Fruit fly (Drosophila melanogaster) whole organism, embryonic: ENCODE data around the gene syd.

Experiments
- CG11085 ChIP-seq: fragments of 200-800 bp; sonication (Bioruptor generic); IDR thresholded peaks from 2 replicates; pipeline ENCODE4 v1.3.6; 2022; ENCODE audit warnings: missing biosample characterization, missing genetic modification characterization
- CG11504 ChIP-seq: fragments of 200-800 bp; sonication (Bioruptor generic); optimal IDR thresholded peaks from 3 replicates; lab custom pipeline; 2019; ENCODE audit warnings: missing biosample characterization, mild to moderate bottlenecking, missing genetic modification characterization, moderate library complexity
- CG12659 ChIP-seq: fragments of 200-800 bp; sonication (Bioruptor generic); optimal IDR thresholded peaks from 3 replicates; lab custom pipeline; 2017; ENCODE audit warnings: mild to moderate bottlenecking, missing biosample characterization, missing genetic modification reagents, missing genetic modification characterization
- CG12942 ChIP-seq: fragments of 200-800 bp; sonication (Bioruptor generic); optimal IDR thresholded peaks from 3 replicates; lab custom pipeline; 2016; ENCODE audit warnings: missing biosample characterization, missing genetic modification characterization
- CG13123 ChIP-seq: fragments of 200-800 bp; sonication (Bioruptor generic); optimal IDR thresholded peaks from 2 replicates; lab custom pipeline; 2016; ENCODE audit warnings: missing biosample characterization, missing genetic modification characterization
- CG13296 ChIP-seq: fragments of 200-800 bp; sonication (Bioruptor generic); optimal IDR thresholded peaks from 3 replicates; lab custom pipeline; 2018; ENCODE audit warnings: missing biosample characterization, mild to moderate bottlenecking, missing genetic modification characterization
- CG14667 ChIP-seq: fragments of 200-800 bp; sonication (Bioruptor generic); IDR thresholded peaks from 2 replicates; pipeline ENCODE4 v1.3.6; 2022; ENCODE audit warnings: missing biosample characterization, missing genetic modification characterization
- CG16813 ChIP-seq: fragments of 200-800 bp; sonication (Bioruptor generic); IDR thresholded peaks from 3 replicates; pipeline ENCODE4 v1.3.6; 2022; ENCODE audit warnings: missing biosample characterization, missing genetic modification characterization; ENCODE audit not compliant: partially characterized antibody
- CG17385 ChIP-seq: fragments of 200-800 bp; sonication (Bioruptor generic); optimal IDR thresholded peaks from 3 replicates; lab custom pipeline; 2018; ENCODE audit warnings: missing biosample characterization, mild to moderate bottlenecking, missing genetic modification characterization
- CG17568 ChIP-seq: fragments of 200-800 bp; sonication (Bioruptor generic); optimal IDR thresholded peaks from 2 replicates; lab custom pipeline; 2018; ENCODE audit warnings: missing biosample characterization, mild to moderate bottlenecking, missing genetic modification characterization, moderate library complexity
- CG2116 ChIP-seq: fragments of 200-800 bp; sonication (Bioruptor generic); optimal IDR thresholded peaks from 3 replicates; lab custom pipeline; 2018; ENCODE audit warnings: missing biosample characterization, mild to moderate bottlenecking, missing genetic modification characterization
- CG4360 ChIP-seq: fragments of 200-800 bp; sonication (Bioruptor generic); IDR thresholded peaks from 2 replicates; pipeline ENCODE4 v1.3.6; 2022; ENCODE audit warnings: missing biosample characterization, missing genetic modification characterization
- CG6683 ChIP-seq: fragments of 200-800 bp; sonication (Bioruptor generic); optimal IDR thresholded peaks from 2 replicates; lab custom pipeline; 2017; ENCODE audit warnings: missing biosample characterization, mild to moderate bottlenecking, missing genetic modification characterization, missing genetic modification reagents
- CG7839 ChIP-seq: fragments of 200-800 bp; sonication (Bioruptor generic); optimal IDR thresholded peaks from 3 replicates; lab custom pipeline; 2018; ENCODE audit warnings: missing biosample characterization, mild to moderate bottlenecking, missing genetic modification characterization, moderate library complexity
- CG9797 ChIP-seq: fragments of 200-800 bp; sonication (Bioruptor generic); optimal IDR thresholded peaks from 3 replicates; lab custom pipeline; 2018; ENCODE audit warnings: missing biosample characterization, mild to moderate bottlenecking, missing genetic modification characterization
- CG9876 ChIP-seq: fragments of 200-800 bp; sonication (Bioruptor generic); optimal IDR thresholded peaks from 2 replicates; lab custom pipeline; 2016; ENCODE audit warnings: missing biosample characterization, missing genetic modification characterization
- D19A ChIP-seq: fragments of 200-800 bp; optimal IDR thresholded peaks from 3 replicates; lab custom pipeline; 2019; ENCODE audit warnings: missing biosample characterization, mild to moderate bottlenecking, missing genetic modification characterization, moderate library complexity
- D19B ChIP-seq: fragments of 200-800 bp; sonication (Bioruptor generic); optimal IDR thresholded peaks from 2 replicates; lab custom pipeline; 2017; ENCODE audit warnings: missing biosample characterization, mild to moderate bottlenecking, missing genetic modification characterization
- Dad ChIP-seq: fragments of 200-800 bp; sonication (Bioruptor generic); optimal IDR thresholded peaks from 3 replicates; lab custom pipeline; 2016; ENCODE audit warnings: missing biosample characterization, missing genetic modification characterization
- Dp ChIP-seq: fragments of 200-800 bp; sonication (Bioruptor generic); optimal IDR thresholded peaks from 2 replicates; lab custom pipeline; 2018; ENCODE audit warnings: missing biosample characterization, mild to moderate bottlenecking, missing genetic modification characterization, moderate library complexity
- Hey ChIP-seq: fragments of 200-800 bp; sonication (Bioruptor generic); optimal IDR thresholded peaks from 3 replicates; lab custom pipeline; 2018; ENCODE audit warnings: missing biosample characterization, mild to moderate bottlenecking, missing genetic modification characterization
- Neu2 ChIP-seq: fragments of 200-800 bp; sonication (Bioruptor generic); optimal IDR thresholded peaks from 3 replicates; lab custom pipeline; 2016; ENCODE audit warnings: missing biosample characterization, missing genetic modification characterization, borderline replicate concordance
- Nf-YB ChIP-seq: fragments of 200-800 bp; sonication (Bioruptor generic); optimal IDR thresholded peaks from 3 replicates; lab custom pipeline; 2019; ENCODE audit warnings: missing biosample characterization, mild to moderate bottlenecking, missing genetic modification characterization, moderate library complexity
- NfI ChIP-seq: fragments of 200-800 bp; sonication (Bioruptor generic); optimal IDR thresholded peaks from 3 replicates; lab custom pipeline; 2018; ENCODE audit warnings: missing biosample characterization, mild to moderate bottlenecking, missing genetic modification characterization, moderate library complexity
- Trl ChIP-seq, 3 experiments: fragments of >200 bp in 2 of 3; fragments of 200-800 bp in 1 of 3; sonication (Bioruptor generic) in 1 of 3; optimal IDR thresholded peaks; 2 replicates in 1 of 3; 3 replicates in 2 of 3; lab custom pipeline; 2016 to 2017; ENCODE audit warnings: missing biosample characterization in 1 of 3, missing genetic modification characterization in 1 of 3
- al ChIP-seq: fragments of 200-800 bp; sonication (Bioruptor generic); IDR thresholded peaks from 2 replicates; pipeline ENCODE4 v1.3.6; 2022; ENCODE audit warnings: missing biosample characterization, missing genetic modification characterization
- bigmax ChIP-seq: fragments of 200-800 bp; sonication (Bioruptor generic); optimal IDR thresholded peaks from 2 replicates; lab custom pipeline; 2018; ENCODE audit warnings: missing biosample characterization, mild to moderate bottlenecking, missing genetic modification characterization
- cas ChIP-seq: fragments of 200-800 bp; sonication (Bioruptor generic); IDR thresholded peaks from 2 replicates; pipeline ENCODE4 v1.3.6; 2022; ENCODE audit warnings: missing biosample characterization, missing genetic modification characterization
- caup ChIP-seq: fragments of 200-800 bp; sonication (Bioruptor generic); optimal IDR thresholded peaks from 3 replicates; lab custom pipeline; 2017; ENCODE audit warnings: missing biosample characterization, mild to moderate bottlenecking, missing genetic modification characterization, moderate library complexity; ENCODE audit not compliant: severe bottlenecking
- corto ChIP-seq: fragments of 200-800 bp; sonication (Bioruptor generic); optimal IDR thresholded peaks from 2 replicates; lab custom pipeline; 2016; ENCODE audit warnings: missing biosample characterization, mild to moderate bottlenecking, missing genetic modification characterization, moderate library complexity
- crol ChIP-seq: fragments of 200-800 bp; sonication (Bioruptor generic); IDR thresholded peaks from 2 replicates; pipeline ENCODE4 v1.3.6; 2022; ENCODE audit warnings: missing biosample characterization, missing genetic modification characterization
- dan ChIP-seq: fragments of 200-800 bp; sonication (Bioruptor generic); IDR thresholded peaks from 2 replicates; pipeline ENCODE4 v1.3.6; 2022; ENCODE audit warnings: missing biosample characterization, missing genetic modification characterization
- danr ChIP-seq: fragments of 200-800 bp; sonication (Bioruptor generic); IDR thresholded peaks from 2 replicates; pipeline ENCODE4 v1.3.6; 2022; ENCODE audit warnings: missing biosample characterization, missing genetic modification characterization
- dmrt99B ChIP-seq: fragments of 200-800 bp; sonication (Bioruptor generic); optimal IDR thresholded peaks from 2 replicates; lab custom pipeline; 2018; ENCODE audit warnings: missing biosample characterization, mild to moderate bottlenecking, missing genetic modification characterization, moderate library complexity
- ewg ChIP-seq: fragments of 200-800 bp; sonication (Bioruptor generic); optimal IDR thresholded peaks from 3 replicates; lab custom pipeline; 2017; ENCODE audit warnings: mild to moderate bottlenecking, missing biosample characterization, missing genetic modification reagents, missing genetic modification characterization
- eyg ChIP-seq: fragments of 200-800 bp; sonication (Bioruptor generic); optimal IDR thresholded peaks from 3 replicates; lab custom pipeline; 2016; ENCODE audit warnings: missing biosample characterization, missing genetic modification characterization
- grau ChIP-seq: fragments of 200-800 bp; optimal IDR thresholded peaks from 3 replicates; lab custom pipeline; 2019; ENCODE audit warnings: missing biosample characterization, mild to moderate bottlenecking, missing genetic modification characterization, moderate library complexity
- hkb ChIP-seq, 2 experiments: fragments of 200-800 bp in 1 of 2; fragments of >200 bp in 1 of 2; sonication (Bioruptor generic) in 1 of 2; IDR thresholded peaks in 1 of 2; optimal IDR thresholded peaks in 1 of 2; 2 replicates each; pipeline versions ENCODE4 v1.3.6 to Lab custom; 2017 to 2022; ENCODE audit warnings: missing biosample characterization in 1 of 2, missing genetic modification characterization in 1 of 2
- lov ChIP-seq, 2 experiments: fragments of 200-800 bp in 1 of 2; fragments of >200 bp in 1 of 2; sonication (Bioruptor generic) in 1 of 2; IDR thresholded peaks in 1 of 2; optimal IDR thresholded peaks in 1 of 2; 2 replicates in 1 of 2; 3 replicates in 1 of 2; pipeline versions ENCODE4 v1.3.6 to Lab custom; 2017 to 2022; ENCODE audit warnings: missing biosample characterization in 1 of 2, missing genetic modification characterization in 1 of 2
- mam ChIP-seq: fragments of 200-800 bp; sonication (Bioruptor generic); optimal IDR thresholded peaks from 3 replicates; lab custom pipeline; 2016; ENCODE audit warnings: missing biosample characterization, missing genetic modification characterization
- pan ChIP-seq, 4 experiments: fragments of >200 bp in 3 of 4; fragments of 200-800 bp in 1 of 4; sonication (Bioruptor generic) in 1 of 4; optimal IDR thresholded peaks in 3 of 4; IDR thresholded peaks in 1 of 4; 2 replicates each; pipeline versions ENCODE4 v1.3.6 to Lab custom; 2017 to 2022; ENCODE audit warnings: missing biosample characterization in 2 of 4, missing genetic modification characterization in 2 of 4, mixed read lengths in 1 of 4
- pita ChIP-seq: fragments of 200-800 bp; sonication (Bioruptor generic); optimal IDR thresholded peaks from 2 replicates; lab custom pipeline; 2017; ENCODE audit warnings: missing biosample characterization, mild to moderate bottlenecking, missing genetic modification characterization
- stc ChIP-seq: fragments of 200-800 bp; sonication (Bioruptor generic); IDR thresholded peaks from 2 replicates; pipeline ENCODE4 v1.3.6; 2022; ENCODE audit warnings: missing biosample characterization, missing genetic modification characterization
- tna ChIP-seq: fragments of 200-800 bp; sonication (Bioruptor generic); IDR thresholded peaks from 2 replicates; pipeline ENCODE4 v1.3.6; 2022; ENCODE audit warnings: missing biosample characterization, missing genetic modification characterization; ENCODE audit not compliant: partially characterized antibody
- vvl ChIP-seq: fragments of 200-800 bp; sonication (Bioruptor generic); IDR thresholded peaks from 2 replicates; pipeline ENCODE4 v1.3.6; 2022; ENCODE audit warnings: missing biosample characterization, missing genetic modification characterization
- wor ChIP-seq: fragments of 200-800 bp; sonication (Bioruptor generic); IDR thresholded peaks from 2 replicates; pipeline ENCODE4 v1.3.6; 2022; ENCODE audit warnings: missing biosample characterization, missing genetic modification characterization
- yki ChIP-seq: fragments of >200 bp; optimal IDR thresholded peaks from 3 replicates; lab custom pipeline; 2018
- z ChIP-seq: fragments of 200-800 bp; sonication (Bioruptor generic); IDR thresholded peaks from 3 replicates; pipeline ENCODE4 v1.3.6; 2022; ENCODE audit warnings: missing biosample characterization, missing genetic modification characterization

Gene syd

dm6 chr3L:7976081-7976483 lies 40.2 kb upstream of the syd start, which contains the start of the genes HP4 and CG8209 (continued):
- TF ChIP-seq Neu2 (GFP tag; lab: Kevin White, UChicago) (no peak), wor (peak; percentile 67), ewg (GFP tag; lab: Kevin White, UChicago) (peak; percentile 63), Trl (optimal IDR thresholded peaks at IDR 0.05; lab: Kevin White, UChicago) (no peak), Trl (GFP tag; optimal IDR thresholded peaks at IDR 0.05; lab: Kevin White, UChicago) (peak; percentile 68), al (GFP tag; lab: Robert Waterston, UW) (peak; percentile 82), CG13296 (GFP tag; lab: Kevin White, UChicago) (peak; percentile 78), D19B (GFP tag; lab: Kevin White, UChicago) (peak; percentile 55), danr (GFP tag; lab: Robert Waterston, UW) (peak; percentile 37; the same call in 1 of the 2 replicates), CG16813 (GFP tag; lab: Robert Waterston, UW) (peak; percentile 93), CG2116 (peak; percentile 78), CG12942 (peak; percentile 73), CG17385 (GFP tag; lab: Kevin White, UChicago) (peak; percentile 78), grau (tag; lab: Kevin White, UChicago) (peak; percentile 85), eyg (GFP tag; lab: Kevin White, UChicago) (peak; percentile 31), corto (GFP tag; lab: Kevin White, UChicago) (no peak), CG12659 (peak; percentile 89), stc (GFP tag; lab: Robert Waterston, UW) (peak; percentile 87), CG9797 (GFP tag; lab: Kevin White, UChicago) (peak; percentile 17), hkb (optimal IDR thresholded peaks at IDR 0.05; lab: Kevin White, UChicago) (no peak), hkb (GFP tag; IDR thresholded peaks at IDR 0.05; lab: Robert Waterston, UW) (peak; percentile 83), CG6683 (GFP tag; lab: Kevin White, UChicago) (peak; percentile 75), NfI (GFP tag; lab: Kevin White, UChicago) (peak; percentile 80), CG7839 (tag; lab: Kevin White, UChicago) (peak; percentile 87), crol (GFP tag; lab: Robert Waterston, UW) (no peak), CG4360 (GFP tag; lab: Robert Waterston, UW) (no peak), Dp (peak; percentile 53), Dad (GFP tag; lab: Kevin White, UChicago) (peak; percentile 52), Nf-YB (GFP tag; lab: Kevin White, UChicago) (peak; percentile 63), yki (no peak), D19A (tag; lab: Kevin White, UChicago) (peak; percentile 75), lov (optimal IDR thresholded peaks at IDR 0.05; lab: Kevin White, UChicago) (no peak), lov (GFP tag; IDR thresholded peaks at IDR 0.05; lab: Robert Waterston, UW) (0 out of 3 replicates have a peak, but pooled peaks have one; percentile 63), CG13123 (GFP tag; lab: Kevin White, UChicago) (peak; percentile 67), CG17568 (peak; percentile 61), pita (no peak), Hey (tag; lab: Kevin White, UChicago) (no peak), CG11085 (GFP tag; lab: Robert Waterston, UW) (peak; percentile 79), bigmax (no peak), tna (GFP tag; lab: Robert Waterston, UW) (peak; percentile 81), pan (optimal IDR thresholded peaks at IDR 0.05; lab: Kevin White, UChicago) (no peak), pan (GFP tag; optimal IDR thresholded peaks at IDR 0.05 in 1 of 2, IDR thresholded peaks at IDR 0.05 in 1 of 2) (peak in 1 of 2 experiments; percentile 91), caup (GFP tag; lab: Kevin White, UChicago) (peak; percentile 76), CG11504 (peak; percentile 84), CG9876 (GFP tag; lab: Kevin White, UChicago) (no peak), cas (GFP tag; lab: Robert Waterston, UW) (peak; percentile 77), mam (peak; percentile 75), dmrt99B (tag; lab: Kevin White, UChicago) (peak; percentile 80), z (no peak), CG14667 (GFP tag; lab: Robert Waterston, UW) (peak; percentile 73), dan (GFP tag; lab: Robert Waterston, UW) (no peak), vvl (GFP tag; lab: Robert Waterston, UW) (peak; percentile 95)
